Worm (Caenorhabditis elegans): ENCODE data around the gene srh-222.

The srh-222 gene

ce11 chrIV:4018692-4019387, 39.2 kb downstream of the srh-222 start:
- no peak for TF ChIP-seq unc-62 (GFP tag; optimal IDR thresholded peaks at IDR 0.05)
- TF ChIP-seq elt-1 (tag; optimal IDR thresholded peaks at IDR 0.05; ENCODE audit: borderline replicate concordance, insufficient read depth) = peak; percentile 17

- TF ChIP-seq ham-2 (GFP tag; optimal IDR thresholded peaks at IDR 0.05) (no peak), unc-62 (GFP tag; optimal IDR thresholded peaks at IDR 0.05) (peak; percentile 60), zip-8 (tag; optimal IDR thresholded peaks at IDR 0.05) (no peak), ceh-39 (tag; optimal IDR thresholded peaks at IDR 0.05) (no peak), sptf-1 (tag; optimal IDR thresholded peaks at IDR 0.05) (peak; percentile 35), blmp-1 (tag; optimal IDR thresholded peaks at IDR 0.05) (no peak), snpc-4 (tag; optimal IDR thresholded peaks at IDR 0.05) (no peak), unc-120 (tag; optimal IDR thresholded peaks at IDR 0.05; ENCODE audit: poor library complexity, severe bottlenecking) (peak; percentile 63), mep-1 (tag; optimal IDR thresholded peaks at IDR 0.05) (peak; percentile 32), cnd-1 (tag; optimal IDR thresholded peaks at IDR 0.05) (no peak), lin-13 (tag; optimal IDR thresholded peaks at IDR 0.05) (peak; percentile 22), hlh-1 (tag; optimal IDR thresholded peaks at IDR 0.05) (peak; percentile 56), lin-32 (GFP tag; optimal IDR thresholded peaks at IDR 0.05) (peak; percentile 34), M03D4.4 (tag; optimal IDR thresholded peaks at IDR 0.05) (no peak), pha-4 (tag; optimal IDR thresholded peaks at IDR 0.05) (no peak), nhr-237 (tag; optimal IDR thresholded peaks at IDR 0.05) (no peak), nhr-28 (tag; optimal IDR thresholded peaks at IDR 0.05) (no peak)
Observed at ce11 chrIV:4019836-4020235, 40.2 kb downstream of the srh-222 start.

ce11 chrIV:4021847-4022780, 42.5 kb downstream of the srh-222 start:
- TF ChIP-seq elt-1 (tag; optimal IDR thresholded peaks at IDR 0.05; ENCODE audit: borderline replicate concordance, insufficient read depth) (peak; percentile 23), ces-1 (GFP tag; optimal IDR thresholded peaks at IDR 0.05) (peak; percentile 35), cnd-1 (tag; optimal IDR thresholded peaks at IDR 0.05) (no peak), ham-2 (GFP tag; optimal IDR thresholded peaks at IDR 0.05) (no peak), blmp-1 (tag; optimal IDR thresholded peaks at IDR 0.05) (peak; percentile 24), pha-4 (tag; optimal IDR thresholded peaks at IDR 0.05) (peak; percentile 26), unc-62 (GFP tag; optimal IDR thresholded peaks at IDR 0.05) (peak; percentile 18)

ce11 chrIV:4024159-4025004, 44.8 kb downstream of the srh-222 start:
- TF ChIP-seq lin-32 (GFP tag; optimal IDR thresholded peaks at IDR 0.05) (no peak), ztf-11 (tag; optimal IDR thresholded peaks at IDR 0.05) (no peak), nhr-237 (tag; optimal IDR thresholded peaks at IDR 0.05) (peak; percentile 33), zip-8 (tag; optimal IDR thresholded peaks at IDR 0.05) (peak; percentile 55), hlh-1 (tag; optimal IDR thresholded peaks at IDR 0.05) (peak; percentile 8), bed-3 (GFP tag; optimal IDR thresholded peaks at IDR 0.05) (no peak), pha-4 (tag; optimal IDR thresholded peaks at IDR 0.05) (peak; percentile 34), sptf-1 (tag; optimal IDR thresholded peaks at IDR 0.05) (no peak), ces-1 (GFP tag; optimal IDR thresholded peaks at IDR 0.05) (no peak)

ce11 chrIV:4025923-4026322, 46.3 kb downstream of the srh-222 start:
- TF ChIP-seq mep-1 (tag; optimal IDR thresholded peaks at IDR 0.05) (no peak), sptf-1 (tag; optimal IDR thresholded peaks at IDR 0.05) (no peak), lin-13 (tag; optimal IDR thresholded peaks at IDR 0.05) (no peak), hlh-1 (tag; optimal IDR thresholded peaks at IDR 0.05) (peak; percentile 12)

- TF ChIP-seq tbx-8 (GFP tag; optimal IDR thresholded peaks at IDR 0.05) (no peak), hlh-1 (tag; optimal IDR thresholded peaks at IDR 0.05) (peak; percentile 14), unc-120 (tag; optimal IDR thresholded peaks at IDR 0.05; ENCODE audit: poor library complexity, severe bottlenecking) (peak; percentile 39)
Observed at ce11 chrIV:4027106-4027888, 47.7 kb downstream of the srh-222 start.
